Worm (Caenorhabditis elegans) whole organism, early embryonic: ENCODE results near the gene mks-5.

Source experiments
- B0310.2 ChIP-seq: sonication (generic microtip); optimal IDR thresholded peaks from 2 replicates; lab custom pipeline; 2016; ENCODE audit warnings: mild to moderate bottlenecking, missing genetic modification characterization, missing compliant biosample characterization
- F13C5.2 ChIP-seq: sonication (generic microtip); optimal IDR thresholded peaks from 2 replicates; lab custom pipeline; 2017; ENCODE audit warnings: mild to moderate bottlenecking, missing genetic modification characterization, inconsistent platforms, missing compliant biosample characterization
- aly-1 ChIP-seq: sonication (generic microtip); optimal IDR thresholded peaks from 2 replicates; lab custom pipeline; 2016; ENCODE audit warnings: missing genetic modification characterization, missing compliant biosample characterization
- ama-1 ChIP-seq: fragments of 150-350 bp; optimal IDR thresholded peaks from 2 replicates; lab custom pipeline; 2014
- ceh-13 ChIP-seq: fragments of 200-800 bp; sonication (Bioruptor generic); optimal IDR thresholded peaks from 2 replicates; lab custom pipeline; 2018; ENCODE audit warnings: mild to moderate bottlenecking, missing genetic modification characterization, missing compliant biosample characterization
- ceh-36 ChIP-seq: sonication (generic microtip); optimal IDR thresholded peaks from 2 replicates; lab custom pipeline; 2016; ENCODE audit warnings: missing genetic modification characterization, inconsistent platforms, missing compliant biosample characterization
- ets-7 ChIP-seq: sonication (generic microtip); optimal IDR thresholded peaks from 2 replicates; lab custom pipeline; 2016; ENCODE audit warnings: missing genotype, missing genetic modification characterization, missing compliant biosample characterization
- flt-1 ChIP-seq: fragments of 200-800 bp; sonication (Bioruptor generic); IDR thresholded peaks from 2 replicates; pipeline ENCODE4 v1.3.6; 2022; ENCODE audit warnings: missing genetic modification characterization, missing compliant biosample characterization
- hmbx-1 ChIP-seq: sonication (generic microtip); optimal IDR thresholded peaks from 2 replicates; lab custom pipeline; 2016; ENCODE audit warnings: mild to moderate bottlenecking, missing genetic modification characterization, missing compliant biosample characterization
- hmg-4 ChIP-seq: fragments of 200-800 bp; sonication (Bioruptor generic); optimal IDR thresholded peaks from 2 replicates; lab custom pipeline; 2018; ENCODE audit warnings: mild to moderate bottlenecking, missing genetic modification characterization, missing compliant biosample characterization
- hnd-1 ChIP-seq: sonication (generic microtip); optimal IDR thresholded peaks from 2 replicates; lab custom pipeline; 2016; ENCODE audit warnings: missing genetic modification characterization, missing compliant biosample characterization
- pes-1 ChIP-seq: fragments of 200-800 bp; sonication (Bioruptor generic); IDR thresholded peaks from 2 replicates; pipeline ENCODE4 v1.3.6; 2022; ENCODE audit warnings: missing genetic modification reagents, missing genetic modification characterization, missing compliant biosample characterization
- scrt-1 ChIP-seq: fragments of 200-800 bp; sonication (Bioruptor generic); IDR thresholded peaks from 2 replicates; pipeline ENCODE4 v1.3.6; 2022; ENCODE audit warnings: missing genetic modification characterization, missing compliant biosample characterization
- sea-1 ChIP-seq: fragments of 200-800 bp; sonication (Bioruptor generic); conservative IDR thresholded peaks from 2 replicates; pipeline ENCODE4 v1.3.6; 2022; ENCODE audit warnings: missing genetic modification characterization, missing compliant biosample characterization
- tbx-11 ChIP-seq: fragments of 200-800 bp; sonication (Bioruptor generic); IDR thresholded peaks from 2 replicates; pipeline ENCODE4 v1.3.6; 2022; ENCODE audit warnings: missing genetic modification characterization, missing compliant biosample characterization
- tbx-37 ChIP-seq: fragments of 200-800 bp; sonication (Bioruptor generic); conservative IDR thresholded peaks from 2 replicates; pipeline ENCODE4 v1.3.6; 2022; ENCODE audit warnings: missing genetic modification reagents, missing genetic modification characterization, missing compliant biosample characterization
- tra-4 ChIP-seq: sonication (generic microtip); optimal IDR thresholded peaks from 2 replicates; lab custom pipeline; 2017; ENCODE audit warnings: missing genetic modification characterization, missing compliant biosample characterization

Gene mks-5

ce11 chrII:10703594-10704384 is 16.2 kb upstream of the mks-5 start, which contains the start of gene col-79:
Gene col-79, plus strand, starts transcription at chrII:10703613.
- no peak for TF ChIP-seq hnd-1 (tag; lab: Kevin White, UChicago)
- TF ChIP-seq flt-1 = no peak
- no peak for TF ChIP-seq aly-1
- no peak for TF ChIP-seq B0310.2 (tag; lab: Kevin White, UChicago)
- TF ChIP-seq tra-4 (tag; lab: Kevin White, UChicago) = no peak
- no peak for TF ChIP-seq F13C5.2 (tag; lab: Kevin White, UChicago)
- TF ChIP-seq tbx-37 (GFP tag; lab: Robert Waterston, UW) = no peak
- TF ChIP-seq ceh-13 (GFP tag; lab: Kevin White, UChicago) = no peak
- TF ChIP-seq tbx-11 (GFP tag; lab: Robert Waterston, UW) = no peak
- TF ChIP-seq scrt-1 (GFP tag; lab: Robert Waterston, UW) = no peak
- TF ChIP-seq ets-7 (tag; lab: Kevin White, UChicago) = no peak
- TF ChIP-seq hmg-4 (GFP tag; lab: Kevin White, UChicago) = no peak
- no peak for TF ChIP-seq pes-1 (GFP tag; lab: Robert Waterston, UW)
- no peak for TF ChIP-seq ama-1 (lab: Kevin White, UChicago)
- TF ChIP-seq hmbx-1 (tag; lab: Kevin White, UChicago) = no peak
- no peak for TF ChIP-seq ceh-36 (tag; lab: Kevin White, UChicago)

- TF ChIP-seq F13C5.2 (tag; lab: Kevin White, UChicago) (no peak), hmbx-1 (tag; lab: Kevin White, UChicago) (no peak), scrt-1 (GFP tag; lab: Robert Waterston, UW) (no peak), hnd-1 (tag; lab: Kevin White, UChicago) (no peak), aly-1 (no peak), hmg-4 (GFP tag; lab: Kevin White, UChicago) (no peak), ceh-36 (tag; lab: Kevin White, UChicago) (no peak)
Observed at ce11 chrII:10704575-10705170, 15.4 kb upstream of the mks-5 start, which contains the start of gene col-39. Gene col-39, plus strand, starts transcription at chrII:10704916.

- TF ChIP-seq tra-4 (tag; lab: Kevin White, UChicago) (no peak), sea-1 (GFP tag; lab: Robert Waterston, UW) (no peak), hmbx-1 (tag; lab: Kevin White, UChicago) (no peak), ceh-13 (GFP tag; lab: Kevin White, UChicago) (no peak), ets-7 (tag; lab: Kevin White, UChicago) (no peak)
Observed at ce11 chrII:10705347-10705996, 14.6 kb upstream of the mks-5 start.

ce11 chrII:10706038-10706437 is 14.0 kb upstream of the mks-5 start:
- TF ChIP-seq aly-1 (no peak), scrt-1 (GFP tag; lab: Robert Waterston, UW) (no peak)

ce11 chrII:10706901-10707300 is 13.1 kb upstream of the mks-5 start, which contains the start of gene col-80:
Gene col-80, plus strand, starts transcription at chrII:10707201.
- TF ChIP-seq aly-1 = no peak

- TF ChIP-seq tbx-37 (GFP tag; lab: Robert Waterston, UW) (no peak), tra-4 (tag; lab: Kevin White, UChicago) (no peak), scrt-1 (GFP tag; lab: Robert Waterston, UW) (no peak), ceh-36 (tag; lab: Kevin White, UChicago) (no peak)
Observed at ce11 chrII:10707439-10708096, 12.5 kb upstream of the mks-5 start.

- TF ChIP-seq tra-4 (tag; lab: Kevin White, UChicago) (no peak), ceh-36 (tag; lab: Kevin White, UChicago) (no peak), scrt-1 (GFP tag; lab: Robert Waterston, UW) (no peak), ama-1 (lab: Kevin White, UChicago) (no peak), hnd-1 (tag; lab: Kevin White, UChicago) (no peak), B0310.2 (tag; lab: Kevin White, UChicago) (no peak), ceh-13 (GFP tag; lab: Kevin White, UChicago) (no peak), pes-1 (GFP tag; lab: Robert Waterston, UW) (no peak), sea-1 (GFP tag; lab: Robert Waterston, UW) (no peak), flt-1 (no peak), hmbx-1 (tag; lab: Kevin White, UChicago) (no peak), F13C5.2 (tag; lab: Kevin White, UChicago) (no peak), tbx-37 (GFP tag; lab: Robert Waterston, UW) (no peak), aly-1 (no peak), ets-7 (tag; lab: Kevin White, UChicago) (no peak), hmg-4 (GFP tag; lab: Kevin White, UChicago) (no peak), tbx-11 (GFP tag; lab: Robert Waterston, UW) (no peak)
Observed at ce11 chrII:10708660-10709059, 11.4 kb upstream of the mks-5 start, which contains the start of gene bli-1. Gene bli-1, plus strand, starts transcription at chrII:10708960.
